Fruit fly (Drosophila melanogaster) whole organism, wandering third instar larva: ENCODE results near the gene CG43245.
A peak's percentile ranks its signal among the peaks of the same experiment; 100 is the strongest.

Experiments
- Abd-B ChIP-seq: fragments of >200 bp; optimal IDR thresholded peaks from 2 replicates; lab custom pipeline; 2017; ENCODE audit warnings: missing biosample characterization, missing genetic modification characterization
- CG32264 ChIP-seq: fragments of 200-800 bp; sonication (Bioruptor generic); optimal IDR thresholded peaks from 2 replicates; lab custom pipeline; 2016; ENCODE audit warnings: missing biosample characterization, missing genetic modification characterization
- CG9705 ChIP-seq: fragments of 200-800 bp; sonication (Bioruptor generic); optimal IDR thresholded peaks from 2 replicates; lab custom pipeline; 2018; ENCODE audit warnings: missing biosample characterization, mild to moderate bottlenecking, missing genetic modification characterization
- CrebA ChIP-seq: fragments of 200-800 bp; sonication (Bioruptor generic); optimal IDR thresholded peaks from 2 replicates; lab custom pipeline; 2016; ENCODE audit warnings: missing biosample characterization, mild to moderate bottlenecking, missing genetic modification characterization, borderline replicate concordance
- Dfd ChIP-seq: fragments of >200 bp; optimal IDR thresholded peaks from 2 replicates; lab custom pipeline; 2017; ENCODE audit warnings: missing biosample characterization, missing genetic modification characterization
- Dif ChIP-seq: fragments of 200-275, 200-300 bp; sonication (Bioruptor generic); optimal IDR thresholded peaks from 2 replicates; lab custom pipeline; 2018; ENCODE audit warnings: missing biosample characterization, missing genetic modification characterization; ENCODE audit not compliant: partially characterized antibody
- GATAd ChIP-seq: sonication (Bioruptor generic); optimal IDR thresholded peaks from 2 replicates; lab custom pipeline; 2016; ENCODE audit warnings: missing biosample characterization, missing genetic modification characterization
- HLH106 ChIP-seq: fragments of 200-800 bp; optimal IDR thresholded peaks from 3 replicates; lab custom pipeline; 2019; ENCODE audit warnings: missing biosample characterization, mild to moderate bottlenecking, missing genetic modification characterization, moderate library complexity
- Hnf4 ChIP-seq: fragments of 200-800 bp; sonication (Bioruptor generic); optimal IDR thresholded peaks from 2 replicates; lab custom pipeline; 2016; ENCODE audit warnings: missing biosample characterization, mild to moderate bottlenecking, missing genetic modification characterization
- Hr78 ChIP-seq: fragments of >200 bp; optimal IDR thresholded peaks from 2 replicates; lab custom pipeline; 2017; ENCODE audit warnings: missing biosample characterization, missing genetic modification characterization
- Hr83 ChIP-seq: fragments of 200-300 bp; sonication (Bioruptor generic); optimal IDR thresholded peaks from 2 replicates; lab custom pipeline; 2016; ENCODE audit warnings: missing biosample characterization, mild to moderate bottlenecking, missing genetic modification characterization, moderate library complexity; ENCODE audit not compliant: poor library complexity, severe bottlenecking
- Jra ChIP-seq: sonication (Bioruptor generic); optimal IDR thresholded peaks from 2 replicates; lab custom pipeline; 2016; ENCODE audit warnings: missing biosample characterization, missing genetic modification characterization
- Mio ChIP-seq: sonication (Bioruptor generic); optimal IDR thresholded peaks from 2 replicates; lab custom pipeline; 2016; ENCODE audit warnings: missing biosample characterization, missing genetic modification characterization
- Myc ChIP-seq: fragments of >200 bp; optimal IDR thresholded peaks from 2 replicates; lab custom pipeline; 2017
- N ChIP-seq: fragments of >200 bp; optimal IDR thresholded peaks from 2 replicates; lab custom pipeline; 2018; ENCODE audit warnings: missing biosample characterization, missing external identifiers, missing genetic modification characterization
- OdsH ChIP-seq: fragments of 200-800 bp; sonication (Bioruptor generic); optimal IDR thresholded peaks from 2 replicates; lab custom pipeline; 2016; ENCODE audit warnings: missing biosample characterization, mild to moderate bottlenecking, missing genetic modification characterization
- Rel ChIP-seq, 2 experiments: fragments of 200-800 bp; sonication (Bioruptor generic) in 1 of 2; optimal IDR thresholded peaks; 2 replicates in 1 of 2; 3 replicates in 1 of 2; lab custom pipeline; 2016 to 2019; ENCODE audit warnings: mild to moderate bottlenecking in 2 of 2, missing biosample characterization in 2 of 2, missing genetic modification characterization in 2 of 2, moderate library complexity in 1 of 2
- Sp1 ChIP-seq: fragments of 200-800 bp; sonication (Bioruptor generic); optimal IDR thresholded peaks from 3 replicates; lab custom pipeline; 2019; ENCODE audit warnings: missing biosample characterization, mild to moderate bottlenecking, missing genetic modification characterization, moderate library complexity
- Vsx2 ChIP-seq: fragments of 200-300, 225-300 bp; sonication (Bioruptor generic); optimal IDR thresholded peaks from 2 replicates; lab custom pipeline; 2018; ENCODE audit warnings: missing biosample characterization, missing genetic modification characterization; ENCODE audit not compliant: partially characterized antibody
- br ChIP-seq: fragments of 200-800 bp; sonication (Bioruptor generic); optimal IDR thresholded peaks from 2 replicates; lab custom pipeline; 2016; ENCODE audit warnings: missing biosample characterization, missing genetic modification characterization
- brk ChIP-seq: fragments of 200-800 bp; sonication (Bioruptor generic); optimal IDR thresholded peaks from 2 replicates; lab custom pipeline; 2016; ENCODE audit warnings: missing biosample characterization, mild to moderate bottlenecking, missing genetic modification characterization
- dl ChIP-seq, 2 experiments: fragments of 175-275, 200-275 bp in 1 of 2; fragments of 200-275 bp in 1 of 2; sonication (Bioruptor generic); optimal IDR thresholded peaks; lab custom pipeline; 2018; ENCODE audit warnings: mild to moderate bottlenecking in 2 of 2, missing biosample characterization in 2 of 2, missing genetic modification characterization in 2 of 2, moderate library complexity in 2 of 2; ENCODE audit not compliant: partially characterized antibody in 2 of 2, insufficient read depth in 1 of 2
- dmrt93B ChIP-seq: fragments of 200-800 bp; sonication (Bioruptor generic); optimal IDR thresholded peaks from 2 replicates; lab custom pipeline; 2018; ENCODE audit warnings: missing biosample characterization, mild to moderate bottlenecking, missing genetic modification characterization
- dsf ChIP-seq: sonication (Bioruptor generic); optimal IDR thresholded peaks from 2 replicates; lab custom pipeline; 2016; ENCODE audit warnings: missing biosample characterization, missing genetic modification characterization, borderline replicate concordance
- ey ChIP-seq: fragments of 200-800 bp; sonication (Bioruptor generic); optimal IDR thresholded peaks from 2 replicates; lab custom pipeline; 2016; ENCODE audit warnings: missing biosample characterization, missing genetic modification characterization
- foxo ChIP-seq, 2 experiments: fragments of 200-800 bp; sonication (Bioruptor generic); optimal IDR thresholded peaks; 2 replicates in 1 of 2; 3 replicates in 1 of 2; lab custom pipeline; 2016 to 2017; ENCODE audit warnings: missing biosample characterization in 2 of 2, missing genetic modification characterization in 2 of 2
- fru ChIP-seq: fragments of 200-800 bp; sonication (Bioruptor generic); optimal IDR thresholded peaks from 3 replicates; lab custom pipeline; 2016; ENCODE audit warnings: missing biosample characterization, mild to moderate bottlenecking, missing genetic modification characterization
- h ChIP-seq: fragments of 200-800 bp; sonication (Bioruptor generic); optimal IDR thresholded peaks from 3 replicates; lab custom pipeline; 2016; ENCODE audit warnings: missing biosample characterization, mild to moderate bottlenecking, missing genetic modification characterization
- jim ChIP-seq: fragments of 175-275, 200-325 bp; sonication (Bioruptor generic); optimal IDR thresholded peaks from 2 replicates; lab custom pipeline; 2016; ENCODE audit warnings: missing biosample characterization, mild to moderate bottlenecking, missing genetic modification characterization
- lola ChIP-seq: fragments of >200 bp; optimal IDR thresholded peaks from 2 replicates; lab custom pipeline; 2017; ENCODE audit warnings: missing biosample characterization, missing genetic modification characterization
- pan ChIP-seq: fragments of >200 bp; optimal IDR thresholded peaks from 2 replicates; lab custom pipeline; 2017
- psq ChIP-seq: fragments of 200-800 bp; sonication (Bioruptor generic); optimal IDR thresholded peaks from 3 replicates; lab custom pipeline; 2017; ENCODE audit warnings: missing biosample characterization, mild to moderate bottlenecking, missing genetic modification characterization, moderate library complexity
- rgr ChIP-seq: fragments of 200-800 bp; sonication (Bioruptor generic); optimal IDR thresholded peaks from 3 replicates; lab custom pipeline; 2016; ENCODE audit warnings: missing biosample characterization, mild to moderate bottlenecking, missing genetic modification characterization
- sage ChIP-seq: fragments of 200-800 bp; sonication (Bioruptor generic); optimal IDR thresholded peaks from 2 replicates; lab custom pipeline; 2016; ENCODE audit warnings: missing biosample characterization, mild to moderate bottlenecking, missing genetic modification characterization
- sv ChIP-seq: fragments of 200-800 bp; sonication (Bioruptor generic); optimal IDR thresholded peaks from 3 replicates; lab custom pipeline; 2016; ENCODE audit warnings: missing biosample characterization, missing genetic modification characterization
- tai ChIP-seq: sonication (Bioruptor generic); optimal IDR thresholded peaks from 2 replicates; lab custom pipeline; 2016; ENCODE audit warnings: missing biosample characterization, missing genetic modification characterization
- usp ChIP-seq: fragments of >200 bp; optimal IDR thresholded peaks from 2 replicates; lab custom pipeline; 2017; ENCODE audit warnings: missing biosample characterization, missing genetic modification characterization
- woc ChIP-seq: sonication (Bioruptor generic); optimal IDR thresholded peaks from 2 replicates; lab custom pipeline; 2016; ENCODE audit warnings: missing biosample characterization, mild to moderate bottlenecking, missing genetic modification characterization

The CG43245 gene

dm6 chr3L:10775182-10775581 is 3.5 kb downstream of the CG43245 start:
- TF ChIP-seq ey (GFP tag; lab: Kevin White, UChicago) = no peak
- TF ChIP-seq HLH106 (tag; lab: Kevin White, UChicago) = no peak
- no peak for TF ChIP-seq Mio (GFP tag; lab: Kevin White, UChicago)
- TF ChIP-seq psq (GFP tag; lab: Kevin White, UChicago) = no peak
- TF ChIP-seq OdsH (GFP tag; lab: Kevin White, UChicago) = no peak
- no peak for TF ChIP-seq dmrt93B (GFP tag; lab: Kevin White, UChicago)
- no peak for TF ChIP-seq Vsx2 (GFP tag; lab: Kevin White, UChicago)
- TF ChIP-seq lola = no peak
- TF ChIP-seq usp (GFP tag; lab: Kevin White, UChicago) = no peak
- no peak for TF ChIP-seq GATAd (GFP tag; lab: Kevin White, UChicago)
- TF ChIP-seq, all 38 proteins: peak for 0

dm6 chr3L:10775736-10776135 is 4.0 kb downstream of the CG43245 start:
- TF ChIP-seq Hnf4 (GFP tag; lab: Kevin White, UChicago) (peak; percentile 23), Rel (GFP tag; optimal IDR thresholded peaks at IDR 0.05; lab: Kevin White, UChicago) (no peak), Rel (tag; optimal IDR thresholded peaks at IDR 0.05; lab: Kevin White, UChicago) (peak; percentile 24), Vsx2 (GFP tag; lab: Kevin White, UChicago) (peak; percentile 38), Dfd (GFP tag; lab: Kevin White, UChicago) (no peak), lola (no peak), Abd-B (GFP tag; lab: Kevin White, UChicago) (no peak), Dif (GFP tag; lab: Kevin White, UChicago) (peak; percentile 24), ey (GFP tag; lab: Kevin White, UChicago) (no peak), pan (lab: Kevin White, UChicago) (no peak), jim (peak; percentile 20), HLH106 (tag; lab: Kevin White, UChicago) (peak; percentile 0), sv (GFP tag; lab: Kevin White, UChicago) (no peak), dl (GFP tag; optimal IDR thresholded peaks at IDR 0.05; lab: Kevin White, UChicago; ENCODE audit: insufficient read depth in 1 of 2, partially characterized antibody in 2 of 2) (peak; percentile 48 to 54)

DNA sequence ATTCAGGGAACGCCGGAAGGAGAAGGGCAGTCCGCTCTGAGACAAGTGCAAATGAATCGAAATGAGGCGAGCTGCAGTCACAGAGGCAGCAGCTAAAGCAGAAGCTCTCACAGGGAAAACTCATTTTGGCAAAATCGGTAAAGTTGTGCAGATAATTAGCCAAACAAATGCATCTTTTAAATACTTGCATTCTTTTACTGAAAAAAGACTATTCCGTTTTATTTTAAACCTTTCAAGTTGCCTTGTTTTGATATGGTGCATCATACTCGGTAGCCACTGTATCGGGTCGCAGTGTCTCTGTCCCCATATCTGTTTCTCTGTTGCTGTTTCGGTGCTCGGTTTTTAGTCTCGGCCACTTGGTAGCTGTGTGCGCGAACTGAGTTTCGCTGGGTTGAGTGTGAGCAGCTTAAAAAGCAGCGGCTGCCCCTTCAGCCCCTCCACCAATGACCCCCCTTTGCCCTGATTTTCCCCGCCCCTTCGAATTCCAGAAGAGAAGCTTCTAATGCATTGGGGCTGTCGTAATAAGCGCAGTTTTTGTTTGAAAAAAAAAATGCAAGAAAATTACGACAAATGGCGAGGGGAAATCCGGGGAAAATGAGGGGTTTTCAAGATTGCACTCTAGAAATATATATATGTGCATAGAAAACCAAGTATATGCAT is 4.8 kb downstream of the CG43245 start:
- TF ChIP-seq usp (GFP tag; lab: Kevin White, UChicago) = no peak
- TF ChIP-seq dl (GFP tag; optimal IDR thresholded peaks at IDR 0.05; lab: Kevin White, UChicago; ENCODE audit: insufficient read depth in 1 of 2, partially characterized antibody in 2 of 2) = no peak
- TF ChIP-seq fru (GFP tag; lab: Kevin White, UChicago) = peak; percentile 100
- TF ChIP-seq OdsH (GFP tag; lab: Kevin White, UChicago) = peak; percentile 99
- TF ChIP-seq N (GFP tag; lab: Kevin White, UChicago) = no peak
- peak; percentile 100 for TF ChIP-seq h
- peak; percentile 97 for TF ChIP-seq CG9705 (GFP tag; lab: Kevin White, UChicago)
- peak; percentile 98 for TF ChIP-seq Rel (GFP tag; optimal IDR thresholded peaks at IDR 0.05; lab: Kevin White, UChicago)
- peak; percentile 83 for TF ChIP-seq Rel (tag; optimal IDR thresholded peaks at IDR 0.05; lab: Kevin White, UChicago)
- no peak for TF ChIP-seq Myc (lab: Kevin White, UChicago)
- peak; percentile 99 for TF ChIP-seq CG32264
- peak; percentile 98 to 100 for TF ChIP-seq foxo (GFP tag; optimal IDR thresholded peaks at IDR 0.05; lab: Kevin White, UChicago)
- TF ChIP-seq lola = no peak
- peak; percentile 94 for TF ChIP-seq Mio (GFP tag; lab: Kevin White, UChicago)
- peak; percentile 98 for TF ChIP-seq tai (GFP tag; lab: Kevin White, UChicago)
- TF ChIP-seq CrebA (GFP tag; lab: Kevin White, UChicago) = peak; percentile 96
- TF ChIP-seq ey (GFP tag; lab: Kevin White, UChicago) = peak; percentile 100
- no peak for TF ChIP-seq Dif (GFP tag; lab: Kevin White, UChicago)
- TF ChIP-seq Hr78 (GFP tag; lab: Kevin White, UChicago) = no peak
- peak; percentile 99 for TF ChIP-seq psq (GFP tag; lab: Kevin White, UChicago)
- peak; percentile 77 for TF ChIP-seq Hr83 (GFP tag; lab: Kevin White, UChicago)
- TF ChIP-seq Vsx2 (GFP tag; lab: Kevin White, UChicago) = peak; percentile 11
- peak; percentile 99 for TF ChIP-seq woc
- TF ChIP-seq Sp1 (GFP tag; lab: Kevin White, UChicago) = peak; percentile 98
- TF ChIP-seq Abd-B (GFP tag; lab: Kevin White, UChicago) = no peak
- peak; percentile 73 for TF ChIP-seq sv (GFP tag; lab: Kevin White, UChicago)
- peak; percentile 99 for TF ChIP-seq HLH106 (tag; lab: Kevin White, UChicago)
- TF ChIP-seq pan (lab: Kevin White, UChicago) = no peak
- peak; percentile 94 for TF ChIP-seq GATAd (GFP tag; lab: Kevin White, UChicago)
- TF ChIP-seq dmrt93B (GFP tag; lab: Kevin White, UChicago) = peak; percentile 99
- peak; percentile 98 for TF ChIP-seq Jra (GFP tag; lab: Kevin White, UChicago)
- TF ChIP-seq sage (GFP tag; lab: Kevin White, UChicago) = peak; percentile 98
- peak; percentile 99 for TF ChIP-seq rgr (GFP tag; lab: Kevin White, UChicago)
- TF ChIP-seq Hnf4 (GFP tag; lab: Kevin White, UChicago) = peak; percentile 100
- peak; percentile 97 for TF ChIP-seq brk
- TF ChIP-seq jim = peak; percentile 87
- TF ChIP-seq dsf (GFP tag; lab: Kevin White, UChicago) = peak; percentile 96
- TF ChIP-seq br (GFP tag; lab: Kevin White, UChicago) = peak; percentile 99
- TF ChIP-seq Dfd (GFP tag; lab: Kevin White, UChicago) = peak; percentile 96
